Fruit fly (Drosophila melanogaster) whole organism, embryonic: ENCODE results near the gene CG11562.

Source experiments
- Abd-B ChIP-seq: fragments of 200-800 bp; sonication (Bioruptor generic); optimal IDR thresholded peaks from 2 replicates; lab custom pipeline; 2018; ENCODE audit warnings: missing biosample characterization, mild to moderate bottlenecking, missing genetic modification characterization, moderate library complexity
- Antp ChIP-seq: fragments of 200-800 bp; sonication (Bioruptor generic); optimal IDR thresholded peaks from 3 replicates; lab custom pipeline; 2016; ENCODE audit warnings: missing biosample characterization, missing genetic modification characterization
- Awh ChIP-seq: fragments of 200-800 bp; sonication (Bioruptor generic); IDR thresholded peaks from 2 replicates; pipeline ENCODE4, ENCODE4 v1.3.6; 2022; ENCODE audit warnings: missing biosample characterization, missing genetic modification characterization
- BtbVII ChIP-seq: fragments of 200-800 bp; sonication (Bioruptor generic); optimal IDR thresholded peaks from 3 replicates; lab custom pipeline; 2017; ENCODE audit warnings: missing biosample characterization, mild to moderate bottlenecking, missing genetic modification characterization
- CG10543 ChIP-seq: fragments of 200-800 bp; sonication (Bioruptor generic); optimal IDR thresholded peaks from 3 replicates; lab custom pipeline; 2017; ENCODE audit warnings: missing biosample characterization, mild to moderate bottlenecking, missing genetic modification characterization, moderate library complexity
- CG12769 ChIP-seq: fragments of 200-800 bp; sonication (Bioruptor generic); optimal IDR thresholded peaks from 2 replicates; lab custom pipeline; 2019; ENCODE audit warnings: missing biosample characterization, mild to moderate bottlenecking, missing genetic modification characterization, moderate library complexity
- CG12942 ChIP-seq: fragments of 200-800 bp; sonication (Bioruptor generic); optimal IDR thresholded peaks from 3 replicates; lab custom pipeline; 2016; ENCODE audit warnings: missing biosample characterization, missing genetic modification characterization
- CG15073 ChIP-seq: fragments of 200-800 bp; sonication (Bioruptor generic); optimal IDR thresholded peaks from 2 replicates; lab custom pipeline; 2016; ENCODE audit warnings: missing biosample characterization, missing genetic modification characterization
- CG16813 ChIP-seq: fragments of 200-800 bp; sonication (Bioruptor generic); IDR thresholded peaks from 3 replicates; pipeline ENCODE4 v1.3.6; 2022; ENCODE audit warnings: missing biosample characterization, missing genetic modification characterization; ENCODE audit not compliant: partially characterized antibody
- CG2199 ChIP-seq: fragments of 200-800 bp; sonication (Bioruptor generic); IDR thresholded peaks from 3 replicates; pipeline ENCODE4 v1.3.6; 2022; ENCODE audit warnings: missing biosample characterization, missing genetic modification characterization
- CG2678 ChIP-seq: fragments of 200-800 bp; sonication (Bioruptor generic); optimal IDR thresholded peaks from 3 replicates; lab custom pipeline; 2019; ENCODE audit warnings: missing biosample characterization, mild to moderate bottlenecking, missing genetic modification characterization, moderate library complexity
- CG2712 ChIP-seq: fragments of 200-800 bp; optimal IDR thresholded peaks from 3 replicates; lab custom pipeline; 2019; ENCODE audit warnings: missing biosample characterization, mild to moderate bottlenecking, missing genetic modification characterization, moderate library complexity
- CG2889 ChIP-seq: fragments of 200-800 bp; sonication (Bioruptor generic); IDR thresholded peaks from 3 replicates; pipeline ENCODE4 v1.3.6; 2022; ENCODE audit warnings: missing biosample characterization, missing genetic modification characterization
- CG34376 ChIP-seq: fragments of 200-800 bp; sonication (Bioruptor generic); optimal IDR thresholded peaks from 2 replicates; lab custom pipeline; 2018; ENCODE audit warnings: missing biosample characterization, mild to moderate bottlenecking, missing genetic modification characterization
- CG6654 ChIP-seq: fragments of 200-800 bp; sonication (Bioruptor generic); optimal IDR thresholded peaks from 2 replicates; lab custom pipeline; 2017; ENCODE audit warnings: missing biosample characterization, mild to moderate bottlenecking, missing genetic modification characterization
- CG7556 ChIP-seq: fragments of 200-800 bp; sonication (Bioruptor generic); optimal IDR thresholded peaks from 2 replicates; lab custom pipeline; 2017; ENCODE audit warnings: missing biosample characterization, mild to moderate bottlenecking, missing genetic modification characterization
- CG8089 ChIP-seq: fragments of 200-800 bp; sonication (Bioruptor generic); optimal IDR thresholded peaks from 3 replicates; lab custom pipeline; 2016; ENCODE audit warnings: missing biosample characterization, missing genetic modification characterization
- CG9932 ChIP-seq: fragments of 200-800 bp; sonication (Bioruptor generic); IDR thresholded peaks from 2 replicates; pipeline ENCODE4 v1.3.6; 2022; ENCODE audit warnings: missing biosample characterization, missing genetic modification characterization
- Hey ChIP-seq: fragments of 200-800 bp; sonication (Bioruptor generic); optimal IDR thresholded peaks from 3 replicates; lab custom pipeline; 2018; ENCODE audit warnings: missing biosample characterization, mild to moderate bottlenecking, missing genetic modification characterization
- Hmr ChIP-seq: fragments of 200-800 bp; sonication (Bioruptor generic); optimal IDR thresholded peaks from 3 replicates; lab custom pipeline; 2017; ENCODE audit warnings: mild to moderate bottlenecking, missing biosample characterization, missing genetic modification reagents, missing genetic modification characterization
- Jarid2 ChIP-seq: fragments of 200-800 bp; sonication (Bioruptor generic); optimal IDR thresholded peaks from 3 replicates; lab custom pipeline; 2017; ENCODE audit warnings: mild to moderate bottlenecking, missing biosample characterization, missing genetic modification reagents, missing genetic modification characterization
- MTF-1 ChIP-seq: fragments of 200-800 bp; sonication (Bioruptor generic); optimal IDR thresholded peaks from 2 replicates; lab custom pipeline; 2018; ENCODE audit warnings: missing biosample characterization, mild to moderate bottlenecking, missing genetic modification characterization, borderline replicate concordance
- PHDP ChIP-seq: fragments of 200-800 bp; sonication (Bioruptor generic); optimal IDR thresholded peaks from 3 replicates; lab custom pipeline; 2018; ENCODE audit warnings: missing biosample characterization, mild to moderate bottlenecking, missing genetic modification characterization, moderate library complexity
- TFAM ChIP-seq: fragments of 200-800 bp; sonication (Bioruptor generic); optimal IDR thresholded peaks from 2 replicates; lab custom pipeline; 2017; ENCODE audit warnings: missing biosample characterization, missing genetic modification characterization, inconsistent platforms
- Tbp ChIP-seq: fragments of >200 bp; optimal IDR thresholded peaks from 2 replicates; lab custom pipeline; 2018; ENCODE audit warnings: missing biosample characterization, missing genetic modification characterization
- Usf ChIP-seq: fragments of 200-800 bp; sonication (Bioruptor generic); optimal IDR thresholded peaks from 2 replicates; lab custom pipeline; 2017; ENCODE audit warnings: missing genotype, missing biosample characterization, missing genetic modification characterization
- abd-A ChIP-seq: fragments of 200-800 bp; sonication (Bioruptor generic); optimal IDR thresholded peaks from 3 replicates; lab custom pipeline; 2019; ENCODE audit warnings: missing biosample characterization, mild to moderate bottlenecking, missing genetic modification characterization, moderate library complexity
- ara ChIP-seq: fragments of 200-800 bp; sonication (Bioruptor generic); IDR thresholded peaks from 2 replicates; pipeline ENCODE4 v1.3.6; 2022; ENCODE audit warnings: missing biosample characterization, missing genetic modification characterization
- bigmax ChIP-seq: fragments of 200-800 bp; sonication (Bioruptor generic); optimal IDR thresholded peaks from 2 replicates; lab custom pipeline; 2018; ENCODE audit warnings: missing biosample characterization, mild to moderate bottlenecking, missing genetic modification characterization
- caup ChIP-seq: fragments of 200-800 bp; sonication (Bioruptor generic); optimal IDR thresholded peaks from 3 replicates; lab custom pipeline; 2017; ENCODE audit warnings: missing biosample characterization, mild to moderate bottlenecking, missing genetic modification characterization, moderate library complexity; ENCODE audit not compliant: severe bottlenecking
- ci ChIP-seq: fragments of 200-800 bp; sonication (Bioruptor generic); IDR thresholded peaks from 3 replicates; pipeline ENCODE4 v1.3.6; 2022; ENCODE audit warnings: missing biosample characterization, missing genetic modification characterization
- crol ChIP-seq: fragments of 200-800 bp; sonication (Bioruptor generic); IDR thresholded peaks from 2 replicates; pipeline ENCODE4 v1.3.6; 2022; ENCODE audit warnings: missing biosample characterization, missing genetic modification characterization
- cwo ChIP-seq: fragments of 200-800 bp; sonication (Bioruptor generic); optimal IDR thresholded peaks from 3 replicates; lab custom pipeline; 2017; ENCODE audit warnings: missing biosample characterization, missing genetic modification characterization, mild to moderate bottlenecking, moderate library complexity, missing genetic modification reagents
- dati ChIP-seq: fragments of 200-800 bp; sonication (Bioruptor generic); IDR thresholded peaks from 2 replicates; pipeline ENCODE4 v1.3.6; 2022; ENCODE audit warnings: missing biosample characterization, missing genetic modification characterization
- hb ChIP-seq: fragments of 200-800 bp; sonication (Bioruptor generic); IDR thresholded peaks from 3 replicates; pipeline ENCODE4 v1.3.6; 2022; ENCODE audit warnings: missing biosample characterization, missing genetic modification characterization; ENCODE audit not compliant: partially characterized antibody
- kni ChIP-seq: fragments of 200-800 bp; sonication (Bioruptor generic); optimal IDR thresholded peaks from 3 replicates; lab custom pipeline; 2017; ENCODE audit warnings: mild to moderate bottlenecking, missing biosample characterization, missing genetic modification reagents, missing genetic modification characterization
- mirr ChIP-seq: fragments of 200-800 bp; sonication (Bioruptor generic); optimal IDR thresholded peaks from 3 replicates; lab custom pipeline; 2018; ENCODE audit warnings: missing biosample characterization, mild to moderate bottlenecking, missing genetic modification characterization
- pros ChIP-seq: fragments of 200-800 bp; sonication (Bioruptor generic); optimal IDR thresholded peaks from 3 replicates; lab custom pipeline; 2019; ENCODE audit warnings: missing biosample characterization, mild to moderate bottlenecking, missing genetic modification characterization, moderate library complexity
- pzg ChIP-seq: fragments of 200-800 bp; sonication (Bioruptor generic); optimal IDR thresholded peaks from 3 replicates; lab custom pipeline; 2018; ENCODE audit warnings: missing biosample characterization, mild to moderate bottlenecking, missing genetic modification characterization, moderate library complexity
- run ChIP-seq: fragments of 200-800 bp; sonication (Bioruptor generic); optimal IDR thresholded peaks from 3 replicates; lab custom pipeline; 2018; ENCODE audit warnings: missing biosample characterization, mild to moderate bottlenecking, missing genetic modification characterization
- schlank ChIP-seq: fragments of 200-800 bp; sonication (Bioruptor generic); optimal IDR thresholded peaks from 2 replicates; lab custom pipeline; 2018; ENCODE audit warnings: missing biosample characterization, mild to moderate bottlenecking, missing genetic modification characterization
- sd ChIP-seq: fragments of 200-800 bp; sonication (Bioruptor generic); optimal IDR thresholded peaks from 3 replicates; lab custom pipeline; 2018; ENCODE audit warnings: missing biosample characterization, mild to moderate bottlenecking, missing genetic modification characterization, moderate library complexity
- sens-2 ChIP-seq: fragments of 200-800 bp; sonication (Bioruptor generic); IDR thresholded peaks from 2 replicates; pipeline ENCODE4 v1.3.6; 2022; ENCODE audit warnings: missing biosample characterization, missing genetic modification characterization
- sob ChIP-seq: fragments of 200-800 bp; sonication (Bioruptor generic); IDR thresholded peaks from 2 replicates; pipeline ENCODE4 v1.3.6; 2022; ENCODE audit warnings: missing biosample characterization, missing genetic modification characterization
- sr ChIP-seq: fragments of 200-800 bp; sonication (Bioruptor generic); IDR thresholded peaks from 3 replicates; pipeline ENCODE4 v1.3.6; 2022; ENCODE audit warnings: missing biosample characterization, missing genetic modification characterization
- sug ChIP-seq: fragments of 200-800 bp; optimal IDR thresholded peaks from 2 replicates; lab custom pipeline; 2019; ENCODE audit warnings: missing biosample characterization, mild to moderate bottlenecking, missing genetic modification characterization, moderate library complexity
- wek ChIP-seq: fragments of 200-800 bp; sonication (Bioruptor generic); optimal IDR thresholded peaks from 3 replicates; lab custom pipeline; 2018; ENCODE audit warnings: missing biosample characterization, mild to moderate bottlenecking, missing genetic modification characterization, moderate library complexity

The CG11562 gene

dm6 chr2L:306188-306927 is 14.1 kb downstream of the CG11562 start (continued):
- TF ChIP-seq BtbVII (peak; percentile 23), Hmr (no peak), wek (GFP tag; lab: Kevin White, UChicago) (no peak), CG15073 (GFP tag; lab: Kevin White, UChicago) (no peak), ci (GFP tag; lab: Robert Waterston, UW) (peak; percentile 44; the same call in 2 of the 3 replicates), Tbp (GFP tag; lab: Kevin White, UChicago) (no peak), sug (tag; lab: Kevin White, UChicago) (peak; percentile 99), CG2199 (0 out of 3 replicates have a peak, but pooled peaks have one; percentile 17), PHDP (tag; lab: Kevin White, UChicago) (no peak), CG7556 (GFP tag; lab: Kevin White, UChicago) (no peak), Antp (GFP tag; lab: Kevin White, UChicago) (no peak), sens-2 (GFP tag; lab: Robert Waterston, UW) (0 out of 2 replicates have a peak, but pooled peaks have one; percentile 13), CG6654 (GFP tag; lab: Kevin White, UChicago) (no peak), crol (peak; percentile 92), pzg (GFP tag; lab: Kevin White, UChicago) (no peak)

dm6 chr2L:307129-307528 is 14.9 kb downstream of the CG11562 start:
- no peak for TF ChIP-seq CG2678 (tag; lab: Kevin White, UChicago)
- TF ChIP-seq CG2712 (tag; lab: Kevin White, UChicago): no peak
- TF ChIP-seq CG8089 (GFP tag; lab: Kevin White, UChicago): no peak
- TF ChIP-seq Awh: 0 out of 2 replicates have a peak, but pooled peaks have one; percentile 27
- peak; percentile 93 for TF ChIP-seq abd-A (tag; lab: Kevin White, UChicago)
- 0 out of 2 replicates have a peak, but pooled peaks have one; percentile 19 for TF ChIP-seq CG9932 (GFP tag; lab: Robert Waterston, UW)
- TF ChIP-seq CG10543 (GFP tag; lab: Kevin White, UChicago): peak; percentile 50
- peak; percentile 39 for TF ChIP-seq run
- peak; percentile 11 for TF ChIP-seq Abd-B (GFP tag; lab: Kevin White, UChicago)
- TF ChIP-seq CG12942 (GFP tag; lab: Kevin White, UChicago): no peak
- TF ChIP-seq bigmax (GFP tag; lab: Kevin White, UChicago): no peak
- TF ChIP-seq schlank (tag; lab: Kevin White, UChicago): peak; percentile 17
- TF ChIP-seq TFAM: no peak
- TF ChIP-seq sd (tag; lab: Kevin White, UChicago): peak; percentile 54
- TF ChIP-seq CG34376 (GFP tag; lab: Kevin White, UChicago): no peak
- TF ChIP-seq Jarid2 (GFP tag; lab: Kevin White, UChicago): peak; percentile 0
- TF ChIP-seq Hey (tag; lab: Kevin White, UChicago): peak; percentile 49
- TF ChIP-seq pros (GFP tag; lab: Kevin White, UChicago): peak; percentile 23
- peak; percentile 19 for TF ChIP-seq cwo (GFP tag; lab: Kevin White, UChicago)
- TF ChIP-seq sob (GFP tag; lab: Robert Waterston, UW): 0 out of 2 replicates have a peak, but pooled peaks have one; percentile 18
- TF ChIP-seq dati: no peak
- TF ChIP-seq Usf: no peak
- TF ChIP-seq caup (GFP tag; lab: Kevin White, UChicago): peak; percentile 70
- peak; percentile 27 for TF ChIP-seq CG12769
- TF ChIP-seq CG2889 (GFP tag; lab: Robert Waterston, UW): 0 out of 3 replicates have a peak, but pooled peaks have one; percentile 14
- 0 out of 3 replicates have a peak, but pooled peaks have one; percentile 13 for TF ChIP-seq ci (GFP tag; lab: Robert Waterston, UW)
- TF ChIP-seq ara (GFP tag; lab: Robert Waterston, UW): 0 out of 2 replicates have a peak, but pooled peaks have one; percentile 27
- 0 out of 3 replicates have a peak, but pooled peaks have one; percentile 12 for TF ChIP-seq CG16813 (GFP tag; lab: Robert Waterston, UW)
- TF ChIP-seq kni (GFP tag; lab: Kevin White, UChicago): peak; percentile 62
- peak; percentile 68 for TF ChIP-seq mirr (GFP tag; lab: Kevin White, UChicago)
- peak; percentile 11; the same call in 1 of the 3 replicates for TF ChIP-seq sr (GFP tag; lab: Robert Waterston, UW)
- 0 out of 3 replicates have a peak, but pooled peaks have one; percentile 42 for TF ChIP-seq hb (GFP tag; lab: Robert Waterston, UW)
- no peak for TF ChIP-seq MTF-1 (GFP tag; lab: Kevin White, UChicago)
